Fruit fly (Drosophila melanogaster) whole organism, prepupa: Measurements from ENCODE around the gene fzo.

ENCODE experiments used
- Blimp-1 ChIP-seq: fragments of 200-800 bp; sonication (Bioruptor generic); optimal IDR thresholded peaks from 3 replicates; lab custom pipeline; 2017; ENCODE audit warnings: missing biosample characterization, missing genetic modification characterization, mild to moderate bottlenecking, moderate library complexity, missing genetic modification reagents
- CG11294 ChIP-seq: fragments of 200-800 bp; sonication (Bioruptor generic); IDR thresholded peaks from 2 replicates; pipeline ENCODE4 v1.3.6; 2022; ENCODE audit warnings: missing biosample characterization, missing genetic modification characterization
- CG11762 ChIP-seq: fragments of 200-800 bp; sonication (Bioruptor generic); optimal IDR thresholded peaks from 3 replicates; lab custom pipeline; 2016; ENCODE audit warnings: missing biosample characterization, missing genetic modification characterization; ENCODE audit not compliant: insufficient read depth
- Eip93F ChIP-seq: fragments of 200-800 bp; sonication (Bioruptor generic); optimal IDR thresholded peaks from 2 replicates; lab custom pipeline; 2016; ENCODE audit warnings: missing biosample characterization, mild to moderate bottlenecking, missing genetic modification characterization
- Ets21C ChIP-seq: fragments of 200-800 bp; sonication (Bioruptor generic); optimal IDR thresholded peaks from 3 replicates; lab custom pipeline; 2016; ENCODE audit warnings: missing biosample characterization, missing genetic modification characterization
- Gug ChIP-seq: fragments of 200-800 bp; sonication (Bioruptor generic); IDR thresholded peaks from 2 replicates; pipeline ENCODE4 v1.3.6; 2022; ENCODE audit warnings: missing biosample characterization, missing genetic modification characterization
- Hr39 ChIP-seq: fragments of 200-800 bp; sonication (Bioruptor generic); optimal IDR thresholded peaks from 2 replicates; lab custom pipeline; 2016; ENCODE audit warnings: missing biosample characterization, missing genetic modification characterization
- Lpt ChIP-seq: fragments of 200-800 bp; sonication (Bioruptor generic); optimal IDR thresholded peaks from 3 replicates; lab custom pipeline; 2016; ENCODE audit warnings: missing biosample characterization, missing genetic modification characterization
- acj6 ChIP-seq: fragments of 200-800 bp; sonication (Bioruptor generic); optimal IDR thresholded peaks from 3 replicates; lab custom pipeline; 2016; ENCODE audit warnings: missing biosample characterization, missing genetic modification characterization
- dsx ChIP-seq: fragments of 200-800 bp; optimal IDR thresholded peaks from 3 replicates; lab custom pipeline; 2019; ENCODE audit warnings: missing biosample characterization, mild to moderate bottlenecking, missing genetic modification characterization, moderate library complexity; ENCODE audit not compliant: poor library complexity, severe bottlenecking
- esn ChIP-seq: fragments of 200-800 bp; sonication (Bioruptor generic); optimal IDR thresholded peaks from 2 replicates; lab custom pipeline; 2016; ENCODE audit warnings: missing biosample characterization, mild to moderate bottlenecking, missing genetic modification characterization, moderate library complexity
- pdm3 ChIP-seq: fragments of 200-800 bp; sonication (Bioruptor generic); optimal IDR thresholded peaks from 3 replicates; lab custom pipeline; 2016; ENCODE audit warnings: missing biosample characterization, missing genetic modification characterization
- salr ChIP-seq, 2 experiments: fragments of 200-800 bp; sonication (Bioruptor generic); optimal IDR thresholded peaks; 3 replicates each; lab custom pipeline; 2016 to 2018; ENCODE audit warnings: missing biosample characterization in 2 of 2, missing genetic modification characterization in 2 of 2, mild to moderate bottlenecking in 1 of 2

DNA sequence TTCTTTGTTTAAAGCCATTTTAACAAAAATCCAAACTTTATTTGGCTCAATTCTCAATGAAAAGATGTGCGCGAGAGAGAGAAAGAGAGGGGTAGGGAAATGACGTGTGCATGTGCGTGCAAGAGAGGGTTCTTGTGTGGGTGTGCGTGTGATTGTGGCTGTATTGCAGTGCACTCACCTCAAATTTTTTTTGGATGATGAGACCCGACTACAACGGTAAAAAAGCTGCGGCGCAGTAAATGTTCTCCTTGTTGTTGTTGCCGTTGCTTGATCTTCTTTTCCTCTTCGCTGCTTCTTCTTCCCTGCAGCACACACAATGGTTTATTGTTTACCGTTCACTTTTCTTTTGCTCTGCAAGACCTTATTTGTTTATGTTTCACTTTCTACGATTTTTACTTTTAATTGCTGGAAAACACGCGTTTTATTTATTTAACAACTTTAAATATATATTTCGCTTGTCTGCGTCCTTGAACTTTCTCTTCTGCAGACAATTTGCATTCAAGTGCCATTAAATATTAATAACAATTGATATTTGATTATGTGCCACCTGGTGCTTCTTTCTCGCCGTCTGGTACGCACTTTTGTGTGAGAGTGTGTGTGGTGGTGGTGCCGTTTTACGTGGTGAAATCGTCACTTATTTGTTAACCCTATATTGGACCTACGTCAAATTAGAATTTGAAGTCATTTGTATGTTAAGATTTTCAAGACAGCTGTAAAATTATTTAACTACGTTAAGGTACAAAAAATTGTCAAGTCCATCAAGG lies 16.6 kb upstream of the fzo start:
- TF ChIP-seq Gug (no peak), dsx (GFP tag; lab: Kevin White, UChicago) (no peak), Ets21C (GFP tag; lab: Kevin White, UChicago) (no peak), Eip93F (GFP tag; lab: Kevin White, UChicago) (no peak), salr (GFP tag; optimal IDR thresholded peaks at IDR 0.05; lab: Kevin White, UChicago) (no peak), esn (GFP tag; lab: Kevin White, UChicago) (peak; percentile 29), CG11294 (GFP tag; lab: Robert Waterston, UW) (no peak), Lpt (GFP tag; lab: Kevin White, UChicago) (no peak), pdm3 (GFP tag; lab: Kevin White, UChicago) (no peak), Blimp-1 (GFP tag; lab: Kevin White, UChicago) (peak; percentile 89), CG11762 (GFP tag; lab: Kevin White, UChicago) (no peak), acj6 (GFP tag; lab: Kevin White, UChicago) (no peak), Hr39 (GFP tag; lab: Kevin White, UChicago) (no peak)
